Worm (Caenorhabditis elegans): ENCODE results near the gene T03G6.3.

DNA sequence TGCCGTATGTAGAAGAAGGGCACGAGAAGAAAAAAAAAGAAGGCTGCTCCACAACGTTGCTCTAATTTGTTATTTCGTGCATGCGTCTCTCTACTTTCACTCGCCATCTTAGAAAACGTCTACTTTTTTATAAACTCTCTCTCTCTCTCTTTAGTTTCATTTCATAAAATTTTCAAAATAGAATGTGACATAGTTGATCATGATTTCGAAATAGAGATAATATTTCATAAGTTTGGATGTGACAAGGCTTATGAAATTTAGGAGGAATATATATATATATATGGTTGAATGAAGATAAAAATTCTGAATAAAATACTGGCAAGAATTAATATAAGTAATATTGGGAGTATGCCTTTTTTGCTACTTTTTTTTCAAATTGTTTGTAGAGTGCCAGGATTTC lies 25.6 kb upstream of the T03G6.3 start:
- no peak for TF ChIP-seq him-1 (tag; optimal IDR thresholded peaks at IDR 0.05)
- no peak for TF ChIP-seq dao-5 (tag; optimal IDR thresholded peaks at IDR 0.05)
- TF ChIP-seq W03F9.2 (tag; optimal IDR thresholded peaks at IDR 0.05) = no peak
